Fruit fly (Drosophila melanogaster) whole organism, embryonic: Measurements from ENCODE around the gene Utx.

Source experiments
- Bdp1 ChIP-seq: fragments of 200-800 bp; sonication (Bioruptor generic); optimal IDR thresholded peaks from 3 replicates; lab custom pipeline; 2016; ENCODE audit warnings: missing biosample characterization, missing genetic modification characterization
- CG10543 ChIP-seq: fragments of 200-800 bp; sonication (Bioruptor generic); optimal IDR thresholded peaks from 3 replicates; lab custom pipeline; 2017; ENCODE audit warnings: missing biosample characterization, mild to moderate bottlenecking, missing genetic modification characterization, moderate library complexity
- CG10979 ChIP-seq: fragments of 200-800 bp; sonication (Bioruptor generic); optimal IDR thresholded peaks from 2 replicates; lab custom pipeline; 2018; ENCODE audit warnings: missing biosample characterization, mild to moderate bottlenecking, missing genetic modification characterization, moderate library complexity
- CG11504 ChIP-seq: fragments of 200-800 bp; sonication (Bioruptor generic); optimal IDR thresholded peaks from 3 replicates; lab custom pipeline; 2019; ENCODE audit warnings: missing biosample characterization, mild to moderate bottlenecking, missing genetic modification characterization, moderate library complexity
- CG12155 ChIP-seq: fragments of 200-800 bp; sonication (Bioruptor generic); optimal IDR thresholded peaks from 3 replicates; lab custom pipeline; 2016; ENCODE audit warnings: missing biosample characterization, missing genetic modification characterization
- CG12299 ChIP-seq: fragments of 200-800 bp; sonication (Bioruptor generic); optimal IDR thresholded peaks from 2 replicates; lab custom pipeline; 2018; ENCODE audit warnings: missing biosample characterization, mild to moderate bottlenecking, missing genetic modification characterization
- CG13894 ChIP-seq: fragments of 200-800 bp; sonication (Bioruptor generic); optimal IDR thresholded peaks from 3 replicates; lab custom pipeline; 2018; ENCODE audit warnings: missing biosample characterization, mild to moderate bottlenecking, missing genetic modification characterization, moderate library complexity
- CG14667 ChIP-seq: fragments of 200-800 bp; sonication (Bioruptor generic); IDR thresholded peaks from 2 replicates; pipeline ENCODE4 v1.3.6; 2022; ENCODE audit warnings: missing biosample characterization, missing genetic modification characterization
- CG15073 ChIP-seq: fragments of 200-800 bp; sonication (Bioruptor generic); optimal IDR thresholded peaks from 2 replicates; lab custom pipeline; 2016; ENCODE audit warnings: missing biosample characterization, missing genetic modification characterization
- CG15514 ChIP-seq: fragments of 200-800 bp; sonication (Bioruptor generic); optimal IDR thresholded peaks from 3 replicates; lab custom pipeline; 2017; ENCODE audit warnings: missing biosample characterization, missing genetic modification characterization, mild to moderate bottlenecking, moderate library complexity, missing genetic modification reagents
- CG15696 ChIP-seq: fragments of 200-800 bp; sonication (Bioruptor generic); optimal IDR thresholded peaks from 2 replicates; lab custom pipeline; 2019; ENCODE audit warnings: missing biosample characterization, mild to moderate bottlenecking, missing genetic modification characterization, moderate library complexity
- CG16779 ChIP-seq: fragments of 200-800 bp; sonication (Bioruptor generic); IDR thresholded peaks from 2 replicates; pipeline ENCODE4 v1.3.6; 2022; ENCODE audit warnings: missing biosample characterization, missing genetic modification characterization
- CG16813 ChIP-seq: fragments of 200-800 bp; sonication (Bioruptor generic); IDR thresholded peaks from 3 replicates; pipeline ENCODE4 v1.3.6; 2022; ENCODE audit warnings: missing biosample characterization, missing genetic modification characterization; ENCODE audit not compliant: partially characterized antibody
- CG17328 ChIP-seq: fragments of 200-800 bp; sonication (Bioruptor generic); IDR thresholded peaks from 2 replicates; pipeline ENCODE4 v1.3.6; 2022; ENCODE audit warnings: missing biosample characterization, missing genetic modification characterization
- CG17361 ChIP-seq: fragments of 200-800 bp; sonication (Bioruptor generic); IDR thresholded peaks from 3 replicates; pipeline ENCODE4 v1.3.6; 2022; ENCODE audit warnings: missing biosample characterization, missing genetic modification characterization
- CG17912 ChIP-seq: fragments of 200-800 bp; sonication (Bioruptor generic); optimal IDR thresholded peaks from 2 replicates; lab custom pipeline; 2018; ENCODE audit warnings: missing biosample characterization, mild to moderate bottlenecking, missing genetic modification characterization
- CG2712 ChIP-seq: fragments of 200-800 bp; optimal IDR thresholded peaks from 3 replicates; lab custom pipeline; 2019; ENCODE audit warnings: missing biosample characterization, mild to moderate bottlenecking, missing genetic modification characterization, moderate library complexity
- CG30403 ChIP-seq: fragments of 200-800 bp; sonication (Bioruptor generic); optimal IDR thresholded peaks from 3 replicates; lab custom pipeline; 2016; ENCODE audit warnings: missing biosample characterization, missing genetic modification characterization
- CG7357 ChIP-seq: fragments of 200-800 bp; sonication (Bioruptor generic); IDR thresholded peaks from 3 replicates; pipeline ENCODE4 v1.3.6; 2022; ENCODE audit warnings: missing biosample characterization, missing genetic modification characterization
- Dek ChIP-seq: fragments of 200-800 bp; sonication (Bioruptor generic); optimal IDR thresholded peaks from 3 replicates; lab custom pipeline; 2019; ENCODE audit warnings: missing biosample characterization, mild to moderate bottlenecking, missing genetic modification characterization, moderate library complexity
- E2f2 ChIP-seq: fragments of 200-800 bp; sonication (Bioruptor generic); IDR thresholded peaks from 2 replicates; pipeline ENCODE4 v1.3.6; 2022; ENCODE audit warnings: missing biosample characterization, missing genetic modification characterization
- Fer2 ChIP-seq: fragments of 200-800 bp; sonication (Bioruptor generic); optimal IDR thresholded peaks from 2 replicates; lab custom pipeline; 2018; ENCODE audit warnings: missing biosample characterization, mild to moderate bottlenecking, missing genetic modification characterization, moderate library complexity
- Gsc ChIP-seq: fragments of 200-800 bp; sonication (Bioruptor generic); IDR thresholded peaks from 2 replicates; pipeline ENCODE4 v1.3.6; 2022; ENCODE audit warnings: missing biosample characterization, missing genetic modification characterization
- Gug ChIP-seq: fragments of 200-800 bp; sonication (Bioruptor generic); IDR thresholded peaks from 4 replicates; pipeline ENCODE4 v1.3.6; 2022; ENCODE audit warnings: missing biosample characterization, missing genetic modification characterization
- Hey ChIP-seq: fragments of 200-800 bp; sonication (Bioruptor generic); optimal IDR thresholded peaks from 3 replicates; lab custom pipeline; 2018; ENCODE audit warnings: missing biosample characterization, mild to moderate bottlenecking, missing genetic modification characterization
- HmgZ ChIP-seq: fragments of 200-800 bp; sonication (Bioruptor generic); optimal IDR thresholded peaks from 2 replicates; lab custom pipeline; 2018; ENCODE audit warnings: missing biosample characterization, mild to moderate bottlenecking, missing genetic modification characterization
- Hsf ChIP-seq: fragments of 200-800 bp; sonication (Bioruptor generic); optimal IDR thresholded peaks from 3 replicates; lab custom pipeline; 2016; ENCODE audit warnings: missing biosample characterization, missing genetic modification characterization
- Meics ChIP-seq: fragments of 200-800 bp; sonication (Bioruptor generic); optimal IDR thresholded peaks from 2 replicates; lab custom pipeline; 2017; ENCODE audit warnings: missing biosample characterization, mild to moderate bottlenecking, missing genetic modification characterization
- Xrp1 ChIP-seq: fragments of 200-800 bp; sonication (Bioruptor generic); IDR thresholded peaks from 2 replicates; pipeline ENCODE4 v1.3.6; 2022; ENCODE audit warnings: missing biosample characterization, missing genetic modification characterization
- ap ChIP-seq: fragments of 200-800 bp; sonication (Bioruptor generic); IDR thresholded peaks from 2 replicates; pipeline ENCODE4 v1.3.6; 2022; ENCODE audit warnings: missing biosample characterization, missing genetic modification characterization
- bcd ChIP-seq: fragments of 200-800 bp; sonication (Bioruptor generic); optimal IDR thresholded peaks from 2 replicates; lab custom pipeline; 2017; ENCODE audit warnings: missing biosample characterization, mild to moderate bottlenecking, missing genetic modification characterization
- disco-r ChIP-seq: fragments of 200-800 bp; sonication (Bioruptor generic); optimal IDR thresholded peaks from 2 replicates; lab custom pipeline; 2016; ENCODE audit warnings: missing biosample characterization, missing genetic modification characterization
- eve ChIP-seq, 2 experiments: fragments of >200 bp; optimal IDR thresholded peaks; 2 replicates each; lab custom pipeline; 2017; ENCODE audit warnings: missing biosample characterization in 2 of 2, missing genetic modification characterization in 2 of 2
- exex ChIP-seq: fragments of 200-800 bp; sonication (Bioruptor generic); optimal IDR thresholded peaks from 4 replicates; lab custom pipeline; 2018; ENCODE audit warnings: missing biosample characterization, mild to moderate bottlenecking, missing genetic modification characterization, moderate library complexity
- fu2 ChIP-seq: fragments of 200-800 bp; sonication (Bioruptor generic); optimal IDR thresholded peaks from 2 replicates; lab custom pipeline; 2016; ENCODE audit warnings: missing biosample characterization, missing genetic modification characterization
- gce ChIP-seq: fragments of 200-800 bp; sonication (Bioruptor generic); IDR thresholded peaks from 3 replicates; pipeline ENCODE4 v1.3.6; 2022; ENCODE audit warnings: missing biosample characterization, missing genetic modification characterization
- grn ChIP-seq: fragments of 200-800 bp; sonication (Bioruptor generic); optimal IDR thresholded peaks from 3 replicates; lab custom pipeline; 2017; ENCODE audit warnings: missing biosample characterization, missing genetic modification characterization
- gsb-n ChIP-seq: fragments of 200-800 bp; sonication (Bioruptor generic); optimal IDR thresholded peaks from 3 replicates; lab custom pipeline; 2018; ENCODE audit warnings: missing biosample characterization, mild to moderate bottlenecking, missing genetic modification characterization
- lmd ChIP-seq: fragments of 200-800 bp; sonication (Bioruptor generic); IDR thresholded peaks from 2 replicates; pipeline ENCODE4 v1.3.6; 2022; ENCODE audit warnings: missing biosample characterization, missing genetic modification characterization
- nmo ChIP-seq: fragments of 200-800 bp; sonication (Bioruptor generic); optimal IDR thresholded peaks from 2 replicates; lab custom pipeline; 2018; ENCODE audit warnings: missing biosample characterization, mild to moderate bottlenecking, missing genetic modification characterization, moderate library complexity
- oc ChIP-seq: fragments of 200-800 bp; sonication (Bioruptor generic); optimal IDR thresholded peaks from 2 replicates; lab custom pipeline; 2018; ENCODE audit warnings: missing biosample characterization, mild to moderate bottlenecking, missing genetic modification characterization, moderate library complexity
- pho ChIP-seq: fragments of 200-800 bp; sonication (Bioruptor generic); optimal IDR thresholded peaks from 2 replicates; lab custom pipeline; 2016; ENCODE audit warnings: missing biosample characterization, missing genetic modification characterization
- pita ChIP-seq: fragments of 200-800 bp; sonication (Bioruptor generic); optimal IDR thresholded peaks from 2 replicates; lab custom pipeline; 2017; ENCODE audit warnings: missing biosample characterization, mild to moderate bottlenecking, missing genetic modification characterization
- pum ChIP-seq: fragments of 200-800 bp; sonication (Bioruptor generic); optimal IDR thresholded peaks from 2 replicates; lab custom pipeline; 2016; ENCODE audit warnings: missing biosample characterization, missing genetic modification characterization
- repo ChIP-seq: fragments of 200-800 bp; sonication (Bioruptor generic); optimal IDR thresholded peaks from 2 replicates; lab custom pipeline; 2016; ENCODE audit warnings: missing biosample characterization, missing genetic modification characterization
- so ChIP-seq: fragments of 200-800 bp; sonication (Bioruptor generic); IDR thresholded peaks from 3 replicates; pipeline ENCODE4 v1.3.6; 2022; ENCODE audit warnings: missing biosample characterization, missing genetic modification characterization
- tin ChIP-seq: fragments of 200-800 bp; sonication (Bioruptor generic); optimal IDR thresholded peaks from 3 replicates; lab custom pipeline; 2016; ENCODE audit warnings: missing biosample characterization, missing genetic modification characterization
- unc-4 ChIP-seq: fragments of 200-800 bp; sonication (Bioruptor generic); IDR thresholded peaks from 2 replicates; pipeline ENCODE4 v1.3.6; 2022; ENCODE audit warnings: missing biosample characterization, missing genetic modification characterization; ENCODE audit not compliant: partially characterized antibody
- zen2 ChIP-seq: fragments of 200-800 bp; sonication (Bioruptor generic); IDR thresholded peaks from 3 replicates; pipeline ENCODE4 v1.3.6; 2022; ENCODE audit warnings: missing biosample characterization, missing genetic modification characterization; ENCODE audit not compliant: partially characterized antibody

Gene Utx

DNA sequence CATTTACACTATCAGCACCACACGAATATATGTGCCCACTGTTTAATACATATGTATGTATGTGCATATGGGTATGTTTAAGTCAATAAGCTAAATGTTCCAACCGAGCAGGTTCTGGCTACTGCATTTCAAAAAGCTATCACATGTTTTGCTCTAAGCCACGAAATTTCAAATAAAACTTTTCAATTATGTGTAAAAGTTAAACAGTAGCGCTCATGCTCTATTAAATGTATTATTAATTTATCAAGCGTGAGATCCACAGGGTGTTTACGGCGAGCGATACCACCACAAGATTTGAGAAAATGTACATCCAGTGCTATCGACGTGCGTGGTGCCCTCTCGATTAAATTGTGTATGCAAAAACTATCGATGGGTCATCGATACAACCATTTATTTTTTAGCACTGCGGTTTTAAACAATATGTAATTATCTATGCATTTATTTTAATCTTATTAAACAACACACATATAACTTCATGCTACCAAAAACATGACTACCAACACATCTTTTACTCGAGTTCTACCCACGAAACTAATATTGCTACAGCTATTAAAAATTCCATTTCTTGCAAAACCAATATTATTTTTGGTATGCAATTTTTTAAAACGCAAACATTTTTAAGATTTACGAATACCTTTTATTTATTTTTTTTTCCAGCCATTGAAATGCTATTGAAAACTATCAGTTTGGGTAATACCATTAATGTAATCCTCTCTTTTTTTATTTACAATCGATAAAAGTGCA lies 17.7 kb downstream of the Utx start, which contains the start of gene Pten (continued):
- TF ChIP-seq so (no peak), pho (peak; percentile 64), grn (GFP tag; lab: Kevin White, UChicago) (peak; percentile 49), oc (no peak), CG13894 (tag; lab: Kevin White, UChicago) (no peak), Xrp1 (peak; percentile 73), pum (GFP tag; lab: Kevin White, UChicago) (peak; percentile 60), eve (GFP tag; optimal IDR thresholded peaks at IDR 0.05; lab: Kevin White, UChicago) (peak in 1 of 2 experiments; percentile 8), HmgZ (tag; lab: Kevin White, UChicago) (peak; percentile 57), CG16779 (GFP tag; lab: Robert Waterston, UW) (no peak), Dek (tag; lab: Kevin White, UChicago) (no peak), repo (GFP tag; lab: Kevin White, UChicago) (peak; percentile 42), Fer2 (tag; lab: Kevin White, UChicago) (peak; percentile 14), CG2712 (tag; lab: Kevin White, UChicago) (peak; percentile 83), tin (GFP tag; lab: Kevin White, UChicago) (peak; percentile 50), CG30403 (GFP tag; lab: Kevin White, UChicago) (peak; percentile 79), Gsc (GFP tag; lab: Robert Waterston, UW) (no peak), ap (GFP tag; lab: Robert Waterston, UW) (no peak; the same call in 1 of the 2 replicates), Hsf (GFP tag; lab: Kevin White, UChicago) (peak; percentile 63), Gug (GFP tag; lab: Robert Waterston, UW) (no peak; the same call in 3 of the 4 replicates), CG10979 (tag; lab: Kevin White, UChicago) (peak; percentile 63), gsb-n (no peak), CG11504 (tag; lab: Kevin White, UChicago) (no peak), CG17328 (GFP tag; lab: Robert Waterston, UW) (peak; percentile 44; the same call in 1 of the 2 replicates), Hey (no peak), disco-r (GFP tag; lab: Kevin White, UChicago) (no peak), bcd (GFP tag; lab: Kevin White, UChicago) (no peak), CG16813 (GFP tag; lab: Robert Waterston, UW) (peak; percentile 92), zen2 (GFP tag; lab: Robert Waterston, UW) (no peak; the same call in 2 of the 3 replicates), CG7357 (GFP tag; lab: Robert Waterston, UW) (no peak; the same call in 2 of the 3 replicates), CG15514 (GFP tag; lab: Kevin White, UChicago) (no peak), CG10543 (GFP tag; lab: Kevin White, UChicago) (no peak), gce (GFP tag; lab: Robert Waterston, UW) (no peak), fu2 (peak; percentile 61), exex (tag; lab: Kevin White, UChicago) (no peak), CG15073 (GFP tag; lab: Kevin White, UChicago) (no peak), CG17912 (GFP tag; lab: Kevin White, UChicago) (peak; percentile 41), E2f2 (GFP tag; lab: Robert Waterston, UW) (peak; percentile 60), CG14667 (GFP tag; lab: Robert Waterston, UW) (no peak; the same call in 1 of the 2 replicates), pita (GFP tag; lab: Kevin White, UChicago) (no peak), CG12155 (GFP tag; lab: Kevin White, UChicago) (peak; percentile 57), nmo (peak; percentile 88), Bdp1 (no peak), CG12299 (tag; lab: Kevin White, UChicago) (peak; percentile 53), CG15696 (tag; lab: Kevin White, UChicago) (peak; percentile 63), CG17361 (GFP tag; lab: Robert Waterston, UW) (peak; percentile 89; the same call in 2 of the 3 replicates), unc-4 (GFP tag; lab: Robert Waterston, UW) (peak; percentile 75), lmd (GFP tag; lab: Robert Waterston, UW) (no peak), Meics (peak; percentile 75)
